Fruit fly (Drosophila melanogaster): ENCODE measurements around the gene CG31743.

DNA sequence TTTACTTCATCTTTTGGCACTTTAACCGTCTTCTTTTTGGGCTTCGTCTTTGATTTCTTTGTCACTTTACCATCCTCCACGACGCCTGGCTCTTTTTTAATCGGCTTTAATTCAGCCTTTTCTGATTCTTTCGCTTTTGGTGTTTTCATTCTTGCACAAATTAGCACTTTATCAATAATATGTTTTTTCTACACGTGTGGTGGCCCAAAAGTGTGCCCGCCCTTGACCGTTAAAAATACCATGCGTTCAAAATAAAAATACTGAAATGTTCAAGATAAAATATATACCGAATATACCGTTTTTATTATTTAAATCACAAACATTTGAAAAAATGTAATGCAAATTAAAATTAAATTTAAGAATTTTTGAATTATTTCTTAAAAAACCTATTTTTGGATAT, 22.7 kb downstream of the CG31743 start, which contains the start of gene CG12288:
- TF ChIP-seq CG8478 (optimal IDR thresholded peaks at IDR 0.05) (no peak), CTCF (optimal IDR thresholded peaks at IDR 0.05) (no peak)

All from S2 (cell line).